Fruit fly (Drosophila melanogaster) whole organism, pupa: ENCODE data around the gene Nek2.

Source experiments
- CG10348 ChIP-seq: fragments of 200-800 bp; sonication (Bioruptor generic); IDR thresholded peaks from 2 replicates; pipeline ENCODE4 v1.3.6; 2022; ENCODE audit warnings: missing biosample characterization, missing genetic modification characterization
- CG12605 ChIP-seq: fragments of 200-800 bp; sonication (Bioruptor generic); IDR thresholded peaks from 2 replicates; pipeline ENCODE4 v1.3.6; 2022; ENCODE audit warnings: missing biosample characterization, missing genetic modification characterization
- CG13204 ChIP-seq: fragments of 200-800 bp; sonication (Bioruptor generic); optimal IDR thresholded peaks from 2 replicates; lab custom pipeline; 2018; ENCODE audit warnings: missing biosample characterization, mild to moderate bottlenecking, missing genetic modification characterization, moderate library complexity
- CG14655 ChIP-seq: fragments of 200-800 bp; sonication (Bioruptor generic); optimal IDR thresholded peaks from 3 replicates; lab custom pipeline; 2017; ENCODE audit warnings: mild to moderate bottlenecking, missing biosample characterization, missing genetic modification reagents, missing genetic modification characterization
- CG15710 ChIP-seq: fragments of 200-800 bp; sonication (Bioruptor generic); optimal IDR thresholded peaks from 2 replicates; lab custom pipeline; 2018; ENCODE audit warnings: missing biosample characterization, mild to moderate bottlenecking, missing genetic modification characterization, moderate library complexity
- CG17806 ChIP-seq: fragments of 200-800 bp; sonication (Bioruptor generic); optimal IDR thresholded peaks from 2 replicates; lab custom pipeline; 2018; ENCODE audit warnings: missing biosample characterization, mild to moderate bottlenecking, missing genetic modification characterization, moderate library complexity
- CG32121 ChIP-seq: fragments of 200-800 bp; sonication (Bioruptor generic); IDR thresholded peaks from 2 replicates; pipeline ENCODE4 v1.3.6; 2022; ENCODE audit warnings: missing biosample characterization, missing genetic modification characterization
- CG34367 ChIP-seq: fragments of 200-800 bp; sonication (Bioruptor generic); optimal IDR thresholded peaks from 2 replicates; lab custom pipeline; 2018; ENCODE audit warnings: missing biosample characterization, mild to moderate bottlenecking, missing genetic modification characterization
- CG4496 ChIP-seq: fragments of 200-800 bp; sonication (Bioruptor generic); IDR thresholded peaks from 3 replicates; pipeline ENCODE4 v1.3.6; 2022; ENCODE audit warnings: missing biosample characterization, missing genetic modification characterization
- CG8159 ChIP-seq: fragments of 200-800 bp; sonication (Bioruptor generic); optimal IDR thresholded peaks from 3 replicates; lab custom pipeline; 2018; ENCODE audit warnings: missing biosample characterization, mild to moderate bottlenecking, missing genetic modification characterization, moderate library complexity
- CG8301 ChIP-seq: fragments of 200-800 bp; sonication (Bioruptor generic); optimal IDR thresholded peaks from 2 replicates; lab custom pipeline; 2018; ENCODE audit warnings: missing biosample characterization, mild to moderate bottlenecking, missing genetic modification characterization
- CG9948 ChIP-seq: fragments of 200-800 bp; sonication (Bioruptor generic); optimal IDR thresholded peaks from 2 replicates; lab custom pipeline; 2018; ENCODE audit warnings: missing biosample characterization, mild to moderate bottlenecking, missing genetic modification characterization, moderate library complexity
- D1 ChIP-seq: fragments of 200-800 bp; sonication (Bioruptor generic); optimal IDR thresholded peaks from 2 replicates; lab custom pipeline; 2018; ENCODE audit warnings: missing biosample characterization, mild to moderate bottlenecking, missing genetic modification characterization, moderate library complexity
- EcR ChIP-seq: fragments of 200-800 bp; sonication (Bioruptor generic); optimal IDR thresholded peaks from 3 replicates; lab custom pipeline; 2019; ENCODE audit warnings: missing biosample characterization, missing genetic modification characterization, mild to moderate bottlenecking, moderate library complexity, missing genetic modification reagents
- Ets98B ChIP-seq: fragments of 200-800 bp; sonication (Bioruptor generic); IDR thresholded peaks from 2 replicates; pipeline ENCODE4 v1.3.6; 2022; ENCODE audit warnings: missing biosample characterization, missing genetic modification characterization
- Pif1A ChIP-seq: fragments of 200-800 bp; sonication (Bioruptor generic); optimal IDR thresholded peaks from 3 replicates; lab custom pipeline; 2016; ENCODE audit warnings: missing biosample characterization, missing genetic modification characterization
- Pif1B ChIP-seq: fragments of 200-800 bp; sonication (Bioruptor generic); optimal IDR thresholded peaks from 3 replicates; lab custom pipeline; 2016; ENCODE audit warnings: missing biosample characterization, missing genetic modification characterization
- Snoo ChIP-seq: fragments of 200-800 bp; sonication (Bioruptor generic); optimal IDR thresholded peaks from 3 replicates; lab custom pipeline; 2017; ENCODE audit warnings: missing biosample characterization, mild to moderate bottlenecking, missing genetic modification characterization, inconsistent platforms
- fd96Ca ChIP-seq: fragments of 200-800 bp; sonication (Bioruptor generic); IDR thresholded peaks from 3 replicates; pipeline ENCODE4 v1.3.6; 2022; ENCODE audit warnings: missing biosample characterization, missing genetic modification characterization
- gl ChIP-seq: fragments of 200-800 bp; sonication (Bioruptor generic); optimal IDR thresholded peaks from 2 replicates; lab custom pipeline; 2018; ENCODE audit warnings: missing biosample characterization, mild to moderate bottlenecking, missing genetic modification characterization
- rn ChIP-seq: fragments of 200-800 bp; sonication (Bioruptor generic); IDR thresholded peaks from 2 replicates; pipeline ENCODE4 v1.3.6; 2022; ENCODE audit warnings: missing biosample characterization, missing genetic modification characterization

Nek2 gene

DNA sequence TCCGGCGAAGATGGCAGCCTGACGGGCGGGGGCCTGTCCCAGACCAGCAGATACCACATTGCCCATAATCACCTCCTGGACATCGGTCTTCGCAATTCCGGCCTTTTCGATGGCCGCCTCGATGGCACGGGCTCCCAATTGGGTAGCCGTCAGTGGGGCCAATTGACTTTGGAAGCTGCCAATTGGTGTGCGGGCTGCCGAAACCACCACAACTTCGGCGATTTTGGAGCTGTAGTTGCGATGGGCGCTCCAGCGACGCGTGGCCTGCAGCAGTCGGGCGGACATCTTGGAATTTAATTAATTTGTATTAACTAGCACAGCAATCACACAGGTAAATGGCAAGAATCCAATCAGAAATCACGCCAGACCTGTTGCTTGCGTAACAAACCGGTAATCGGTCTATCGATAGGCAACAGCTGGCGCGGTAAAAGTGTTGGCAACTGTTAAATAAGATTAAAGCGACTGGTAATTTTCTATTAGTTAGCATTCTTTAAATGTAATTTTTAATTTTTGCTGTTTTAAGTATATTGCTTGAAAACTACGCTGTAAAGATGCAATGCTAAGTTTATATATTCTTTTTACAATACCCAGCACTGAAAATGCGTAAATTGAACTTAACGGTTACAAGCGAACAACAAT, 2.9 kb downstream of the Nek2 start, which contains the start of gene Acat1:
TSS of gene Acat1 (minus strand) at position 400 of the 639 bp plus-strand sequence.
- TF ChIP-seq CG8301 (tag; lab: Kevin White, UChicago) (peak; percentile 52), Pif1A (GFP tag; lab: Kevin White, UChicago) (peak; percentile 80), EcR (GFP tag; lab: Kevin White, UChicago) (no peak), CG34367 (tag; lab: Kevin White, UChicago) (peak; percentile 47), D1 (tag; lab: Kevin White, UChicago) (peak; percentile 32), Pif1B (peak; percentile 81), CG12605 (GFP tag; lab: Robert Waterston, UW) (peak; percentile 52), CG15710 (tag; lab: Kevin White, UChicago) (peak; percentile 55), CG13204 (GFP tag; lab: Kevin White, UChicago) (no peak), CG17806 (tag; lab: Kevin White, UChicago) (peak; percentile 65), Snoo (tag; lab: Kevin White, UChicago) (no peak), rn (GFP tag; lab: Robert Waterston, UW) (peak; percentile 63; the same call in 1 of the 2 replicates), CG32121 (peak; percentile 48; the same call in 1 of the 2 replicates), Ets98B (GFP tag; lab: Robert Waterston, UW) (peak; percentile 62; the same call in 1 of the 2 replicates), fd96Ca (no peak), CG14655 (peak; percentile 55), CG8159 (tag; lab: Kevin White, UChicago) (peak; percentile 52), CG4496 (GFP tag; lab: Robert Waterston, UW) (peak; percentile 78)

DNA sequence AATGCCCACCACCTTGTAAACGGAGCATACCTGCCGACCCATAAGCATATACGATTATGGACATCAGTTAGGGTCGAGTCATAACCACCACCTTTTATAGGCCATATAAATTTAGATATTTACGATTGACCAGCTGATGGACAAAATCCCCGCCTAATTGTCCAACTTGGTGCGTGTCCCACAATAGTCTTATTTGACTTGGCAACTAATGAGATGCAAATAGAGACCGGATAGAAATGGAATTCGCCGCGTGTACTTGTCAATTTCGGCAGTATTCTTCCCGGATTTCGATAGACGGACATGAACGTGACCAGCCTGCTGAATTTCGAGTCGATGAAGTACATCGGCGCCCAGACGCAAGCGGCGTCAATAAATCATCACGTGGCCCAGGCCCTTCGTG, 7.1 kb downstream of the Nek2 start, which contains the start of gene Ir7g:
TSS of gene Ir7g (plus strand) at position 301 of the 400 bp plus-strand sequence.
- no peak for TF ChIP-seq Snoo (tag; lab: Kevin White, UChicago)
- no peak for TF ChIP-seq CG8301 (tag; lab: Kevin White, UChicago)
- no peak for TF ChIP-seq CG34367 (tag; lab: Kevin White, UChicago)
- TF ChIP-seq D1 (tag; lab: Kevin White, UChicago) = no peak
- no peak for TF ChIP-seq rn (GFP tag; lab: Robert Waterston, UW)
- TF ChIP-seq CG12605 (GFP tag; lab: Robert Waterston, UW) = no peak
- TF ChIP-seq CG9948 (tag; lab: Kevin White, UChicago) = no peak
- TF ChIP-seq fd96Ca = no peak

DNA sequence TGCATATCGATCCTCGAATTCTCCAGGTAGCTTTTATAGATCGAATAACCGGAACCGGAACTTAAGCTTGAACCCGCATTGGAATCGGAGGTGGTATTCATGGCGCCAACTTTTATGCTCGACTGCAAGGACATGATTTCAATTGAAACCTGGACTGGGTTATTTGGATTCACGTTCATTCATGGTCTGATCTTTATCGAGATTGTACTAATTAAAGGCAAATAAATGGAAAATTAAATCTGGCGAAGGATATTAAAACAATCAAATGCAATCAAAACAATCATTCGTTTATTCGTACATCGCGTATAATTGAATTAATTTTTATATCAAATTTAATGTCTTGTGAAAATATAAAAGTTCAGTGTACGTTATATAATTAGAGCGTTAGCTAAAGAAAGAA, 7.5 kb downstream of the Nek2 start, which contains the start of gene Ir7f:
TSS of gene Ir7f (minus strand) at position 101 of the 400 bp plus-strand sequence.
- TF ChIP-seq rn (GFP tag; lab: Robert Waterston, UW) (no peak), gl (no peak), CG13204 (GFP tag; lab: Kevin White, UChicago) (no peak), Ets98B (GFP tag; lab: Robert Waterston, UW) (no peak), CG4496 (GFP tag; lab: Robert Waterston, UW) (no peak), CG8159 (tag; lab: Kevin White, UChicago) (no peak), CG9948 (tag; lab: Kevin White, UChicago) (no peak), Snoo (tag; lab: Kevin White, UChicago) (no peak), CG17806 (tag; lab: Kevin White, UChicago) (no peak), CG14655 (no peak), CG10348 (no peak), CG34367 (tag; lab: Kevin White, UChicago) (no peak), CG12605 (GFP tag; lab: Robert Waterston, UW) (no peak), CG8301 (tag; lab: Kevin White, UChicago) (no peak), EcR (GFP tag; lab: Kevin White, UChicago) (no peak), fd96Ca (no peak), D1 (tag; lab: Kevin White, UChicago) (no peak), CG32121 (no peak), Pif1A (GFP tag; lab: Kevin White, UChicago) (no peak), Pif1B (no peak)

DNA sequence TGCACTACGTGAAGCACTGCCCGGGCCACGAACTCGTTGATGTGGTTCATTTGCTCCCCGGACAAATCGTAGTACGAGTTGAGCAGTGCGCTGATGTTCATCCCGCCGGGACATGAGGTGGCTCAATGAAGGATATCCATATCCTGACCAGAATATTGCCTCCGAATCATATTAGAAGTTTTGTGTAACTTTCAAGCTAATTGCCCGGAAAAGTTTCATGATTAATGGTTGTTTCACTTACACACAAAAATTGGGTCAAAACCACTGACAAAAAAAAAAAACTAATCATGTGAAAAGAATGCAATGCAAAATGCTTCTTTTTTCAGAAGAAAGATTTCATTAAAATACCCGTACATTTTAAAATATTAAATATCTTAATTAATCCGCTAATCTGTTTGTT, 9.9 kb downstream of the Nek2 start, which contains the start of gene Ir7e:
TSS of gene Ir7e (minus strand) at position 101 of the 400 bp plus-strand sequence.
- TF ChIP-seq CG14655 (no peak), EcR (GFP tag; lab: Kevin White, UChicago) (no peak)

DNA sequence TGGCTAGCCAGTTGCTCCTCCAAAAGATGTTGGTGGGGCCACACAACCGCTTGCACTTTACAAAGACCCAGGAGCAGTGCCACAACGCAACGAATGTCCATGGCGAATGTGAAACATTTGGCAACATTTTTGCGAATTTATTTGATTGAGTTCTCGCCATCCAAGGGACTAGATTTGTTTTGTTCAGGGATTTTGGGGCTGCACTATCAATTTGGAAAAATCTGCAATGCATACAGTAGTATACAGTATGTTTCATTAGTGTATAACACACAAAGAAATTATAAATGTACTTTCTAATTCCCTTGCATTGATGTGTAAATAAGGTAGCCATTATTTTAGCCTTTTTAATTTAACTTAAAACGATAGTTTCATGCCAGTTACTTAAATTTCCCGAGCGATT, 12.7 kb downstream of the Nek2 start, which contains the start of gene Ir7d:
TSS of gene Ir7d (minus strand) at position 101 of the 400 bp plus-strand sequence.
- TF ChIP-seq Snoo (tag; lab: Kevin White, UChicago) = no peak
- TF ChIP-seq D1 (tag; lab: Kevin White, UChicago) = no peak
- TF ChIP-seq CG12605 (GFP tag; lab: Robert Waterston, UW) = no peak
- TF ChIP-seq fd96Ca = no peak
- TF ChIP-seq CG8159 (tag; lab: Kevin White, UChicago) = no peak
- TF ChIP-seq, all 21 proteins: peak for 0

DNA sequence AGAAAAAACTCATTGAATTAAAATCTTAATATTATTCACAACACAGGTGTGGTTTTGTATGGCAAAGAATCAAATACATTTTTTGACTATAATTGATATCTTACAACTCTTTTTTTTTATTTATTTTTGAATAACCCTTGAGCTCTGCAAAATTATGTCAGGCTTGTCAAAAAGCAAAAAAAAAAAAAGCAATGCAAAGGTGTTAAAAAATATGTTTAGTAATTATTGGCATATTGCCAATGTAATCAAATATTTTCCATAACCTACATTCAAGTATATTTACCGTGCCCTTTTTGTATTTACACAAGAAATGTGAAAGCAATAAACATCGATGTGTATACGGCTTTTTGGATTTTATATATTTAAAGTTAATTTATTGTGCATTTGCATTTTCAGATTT, 17.4 kb downstream of the Nek2 start, which contains the start of gene Ir7c:
TSS of gene Ir7c (plus strand) at position 301 of the 400 bp plus-strand sequence.
- TF ChIP-seq CG12605 (GFP tag; lab: Robert Waterston, UW) (no peak), CG10348 (no peak), EcR (GFP tag; lab: Kevin White, UChicago) (no peak), CG34367 (tag; lab: Kevin White, UChicago) (no peak), CG17806 (tag; lab: Kevin White, UChicago) (no peak), gl (no peak), CG32121 (no peak), CG8159 (tag; lab: Kevin White, UChicago) (no peak), CG15710 (tag; lab: Kevin White, UChicago) (no peak), Ets98B (GFP tag; lab: Robert Waterston, UW) (no peak), CG14655 (no peak), CG13204 (GFP tag; lab: Kevin White, UChicago) (no peak), Snoo (tag; lab: Kevin White, UChicago) (no peak)
